Worm (Caenorhabditis elegans): ENCODE results near the gene npr-25.

ce11 chrV:11351263-11351662 lies 1.5 kb downstream of the npr-25 start:
- TF ChIP-seq nhr-90 (tag; optimal IDR thresholded peaks at IDR 0.05; ENCODE audit: poor library complexity) = no peak
- no peak for TF ChIP-seq isw-1 (GFP tag; IDR thresholded peaks at IDR 0.05)
- TF ChIP-seq lin-13 (GFP tag; optimal IDR thresholded peaks at IDR 0.05) = no peak
- TF ChIP-seq nhr-28 (tag; optimal IDR thresholded peaks at IDR 0.05) = no peak
- TF ChIP-seq unc-62 (GFP tag; optimal IDR thresholded peaks at IDR 0.05) = no peak
- no peak for TF ChIP-seq snpc-4 (tag; optimal IDR thresholded peaks at IDR 0.05)
- TF ChIP-seq aha-1 (tag; optimal IDR thresholded peaks at IDR 0.05) = no peak
- no peak for TF ChIP-seq fos-1 (tag; optimal IDR thresholded peaks at IDR 0.05)
- TF ChIP-seq lir-3 (tag; optimal IDR thresholded peaks at IDR 0.05; ENCODE audit: poor library complexity) = no peak

Data from whole organism, L1 larva.